Worm (Caenorhabditis elegans) whole organism, L1 larva: Measurements from ENCODE around the gene Y54G11A.3.

Experiments used
- aha-1 ChIP-seq: fragments of 150-350 bp; optimal IDR thresholded peaks from 2 replicates; lab custom pipeline; 2014; ENCODE audit warnings: missing biosample characterization, missing genetic modification characterization
- aly-2 ChIP-seq: fragments of 150-350 bp; optimal IDR thresholded peaks from 2 replicates; lab custom pipeline; 2014; ENCODE audit warnings: missing biosample characterization, missing genetic modification characterization
- hlh-4 ChIP-seq: sonication (generic microtip); optimal IDR thresholded peaks from 2 replicates; lab custom pipeline; 2016; ENCODE audit warnings: mild to moderate bottlenecking, missing genetic modification characterization, missing compliant biosample characterization
- mdl-1 ChIP-seq, 2 experiments: fragments of 150-350 bp; optimal IDR thresholded peaks; 2 replicates each; lab custom pipeline; 2014 to 2017; ENCODE audit warnings: missing biosample characterization in 2 of 2, missing genetic modification characterization in 2 of 2, inconsistent platforms in 1 of 2
- nhr-12 ChIP-seq: sonication (generic microtip); optimal IDR thresholded peaks from 2 replicates; lab custom pipeline; 2017; ENCODE audit warnings: missing biosample characterization, missing genetic modification characterization
- pqm-1 ChIP-seq: sonication (generic microtip); optimal IDR thresholded peaks from 3 replicates; lab custom pipeline; 2017; ENCODE audit warnings: missing biosample characterization, missing genetic modification characterization
- skn-1 ChIP-seq: fragments of 150-350 bp; optimal IDR thresholded peaks from 2 replicates; lab custom pipeline; 2014; ENCODE audit warnings: missing biosample characterization, missing genetic modification characterization
- sox-4 ChIP-seq: sonication (generic microtip); optimal IDR thresholded peaks from 2 replicates; lab custom pipeline; 2016; ENCODE audit warnings: missing genetic modification characterization, missing compliant biosample characterization
- zag-1 ChIP-seq: fragments of 150-350 bp; optimal IDR thresholded peaks from 2 replicates; lab custom pipeline; 2014; ENCODE audit warnings: missing biosample characterization, missing genetic modification characterization
- ztf-11 ChIP-seq, 2 experiments: sonication (generic microtip); optimal IDR thresholded peaks; 2 replicates each; lab custom pipeline; 2016 to 2017; ENCODE audit warnings: missing genetic modification characterization in 2 of 2, missing biosample characterization in 1 of 2, missing compliant biosample characterization in 1 of 2

DNA sequence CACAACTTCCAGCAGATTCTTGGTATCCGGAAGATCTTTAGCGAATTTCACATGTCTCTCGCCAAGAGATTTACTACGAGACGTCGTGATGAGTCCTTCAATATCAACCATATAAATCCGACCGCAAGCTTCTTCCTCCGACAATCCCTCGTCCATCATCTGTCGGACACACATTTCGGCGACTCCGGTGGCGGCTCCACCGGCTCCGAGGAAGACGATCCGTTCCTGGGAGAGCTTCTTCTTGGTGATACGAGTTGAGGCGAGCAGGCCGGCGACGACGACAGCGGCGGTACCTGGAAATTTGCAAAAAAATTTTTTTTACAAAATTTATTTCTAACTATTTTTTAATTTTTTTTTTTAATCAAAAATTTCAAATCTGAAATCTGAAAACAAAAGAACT lies 46.3 kb upstream of the Y54G11A.3 start:
- TF ChIP-seq pqm-1 (tag; lab: Kevin White, UChicago) = no peak
- TF ChIP-seq aly-2 (tag; lab: Kevin White, UChicago) = no peak
- no peak for TF ChIP-seq ztf-11 (tag; optimal IDR thresholded peaks at IDR 0.05; lab: Kevin White, UChicago)
- no peak for TF ChIP-seq nhr-12 (tag; lab: Kevin White, UChicago)
- TF ChIP-seq zag-1 (tag; lab: Kevin White, UChicago) = no peak
- TF ChIP-seq aha-1 (tag; lab: Kevin White, UChicago) = no peak
- no peak for TF ChIP-seq skn-1 (tag; lab: Kevin White, UChicago)
- no peak for TF ChIP-seq mdl-1 (tag; optimal IDR thresholded peaks at IDR 0.05; lab: Kevin White, UChicago)
- TF ChIP-seq hlh-4 = no peak
- TF ChIP-seq sox-4 (tag; lab: Kevin White, UChicago) = no peak
